Fruit fly (Drosophila melanogaster): ENCODE results near the gene ninaB.

dm6 chr3R:13728897-13729296 lies 28.5 kb downstream of the ninaB start:
- TF ChIP-seq CG8478 (optimal IDR thresholded peaks at IDR 0.05), result no peak
- no peak for TF ChIP-seq usp (GFP tag; optimal IDR thresholded peaks at IDR 0.05)
- no peak for TF ChIP-seq psq (optimal IDR thresholded peaks at IDR 0.05)

Data from whole organism.